Worm (Caenorhabditis elegans) whole organism, L4 larva: ENCODE data around the gene C18D11.10.

Experiments used
- F37D6.2 ChIP-seq: sonication (generic microtip); optimal IDR thresholded peaks from 2 replicates; lab custom pipeline; 2016; ENCODE audit warnings: mild to moderate bottlenecking, missing genetic modification characterization, missing compliant biosample characterization
- F44E2.7 ChIP-seq: fragments of 200-800 bp; sonication (Bioruptor generic); IDR thresholded peaks from 2 replicates; pipeline ENCODE4 v2.1.2; 2022; ENCODE audit warnings: missing genetic modification characterization, missing compliant biosample characterization
- R02D3.7 ChIP-seq: fragments of 150-350 bp; sonication (generic microtip); optimal IDR thresholded peaks from 3 replicates; lab custom pipeline; 2014; ENCODE audit warnings: missing biosample characterization, missing genetic modification characterization
- T26A8.4 ChIP-seq: fragments of 200-800 bp; sonication (Bioruptor generic); IDR thresholded peaks from 2 replicates; pipeline ENCODE4 v1.3.6; 2022; ENCODE audit warnings: missing genetic modification characterization, missing compliant biosample characterization
- Y48G9A.11 ChIP-seq: fragments of 200-800 bp; sonication (Bioruptor generic); IDR thresholded peaks from 2 replicates; pipeline ENCODE4 v1.3.6; 2022; ENCODE audit warnings: missing genetic modification reagents, missing genetic modification characterization, missing compliant biosample characterization
- Y5F2A.4 ChIP-seq: fragments of 200-800 bp; sonication (Bioruptor generic); optimal IDR thresholded peaks from 2 replicates; lab custom pipeline; 2018; ENCODE audit warnings: mild to moderate bottlenecking, missing genetic modification characterization, missing compliant biosample characterization
- ZK337.2 ChIP-seq: fragments of 200-800 bp; sonication (Bioruptor generic); IDR thresholded peaks from 2 replicates; pipeline ENCODE4 v1.3.6; 2022; ENCODE audit warnings: missing genetic modification reagents, missing genetic modification characterization, missing compliant biosample characterization
- aha-1 ChIP-seq: fragments of 150-350 bp; peaks from one replicate; lab custom pipeline; 2014; ENCODE audit warnings: missing biosample characterization, missing genetic modification characterization
- ceh-20 ChIP-seq: fragments of 200-800 bp; sonication (Bioruptor generic); IDR thresholded peaks from 2 replicates; pipeline ENCODE4 v1.3.6; 2022; ENCODE audit warnings: missing genetic modification reagents, missing genetic modification characterization, missing compliant biosample characterization
- ceh-44 ChIP-seq: fragments of 200-800 bp; sonication (Bioruptor generic); IDR thresholded peaks from 2 replicates; pipeline ENCODE4 v1.3.6; 2022; ENCODE audit warnings: missing genetic modification reagents, missing genetic modification characterization, missing compliant biosample characterization
- cey-2 ChIP-seq: sonication (generic microtip); optimal IDR thresholded peaks from 3 replicates; lab custom pipeline; 2017; ENCODE audit warnings: missing genetic modification characterization, mild to moderate bottlenecking, missing compliant biosample characterization, antibody characterized with exemption, borderline replicate concordance; ENCODE audit not compliant: insufficient read depth
- ctbp-1 ChIP-seq: fragments of 200-800 bp; sonication (Bioruptor generic); IDR thresholded peaks from 2 replicates; pipeline ENCODE4 v1.3.6; 2022; ENCODE audit warnings: missing genetic modification reagents, missing genetic modification characterization, missing compliant biosample characterization
- daf-12 ChIP-seq: fragments of 150-350 bp; optimal IDR thresholded peaks from 2 replicates; lab custom pipeline; 2014; ENCODE audit warnings: missing biosample characterization, missing genetic modification reagents, missing genetic modification characterization
- daf-16 ChIP-seq, 3 experiments: sonication (generic microtip); optimal IDR thresholded peaks; 2 replicates each; lab custom pipeline; 2016 to 2017; ENCODE audit warnings: missing genetic modification characterization in 3 of 3, missing genetic modification reagents in 3 of 3, mild to moderate bottlenecking in 2 of 3, missing compliant biosample characterization in 2 of 3, missing biosample characterization in 1 of 3, moderate library complexity in 1 of 3
- daf-19 ChIP-seq: fragments of 200-800 bp; sonication (Bioruptor generic); conservative IDR thresholded peaks from 2 replicates; pipeline ENCODE4 v1.3.6; 2022; ENCODE audit warnings: missing genetic modification characterization, missing compliant biosample characterization
- daf-8 ChIP-seq: fragments of 200-800 bp; sonication (Bioruptor generic); IDR thresholded peaks from 2 replicates; pipeline ENCODE4 v1.3.6; 2022; ENCODE audit warnings: missing genetic modification characterization, missing compliant biosample characterization
- dmd-6 ChIP-seq: fragments of 200-800 bp; sonication (Bioruptor generic); IDR thresholded peaks from 2 replicates; pipeline ENCODE4 v1.3.6; 2022; ENCODE audit warnings: missing genetic modification reagents, missing genetic modification characterization, missing compliant biosample characterization
- dpl-1 ChIP-seq: fragments of 150-350 bp; optimal IDR thresholded peaks from 2 replicates; lab custom pipeline; 2014; ENCODE audit warnings: missing biosample characterization, missing genetic modification reagents, missing genetic modification characterization
- dve-1 ChIP-seq: sonication (generic microtip); optimal IDR thresholded peaks from 2 replicates; lab custom pipeline; 2017; ENCODE audit warnings: antibody characterized with exemption, mild to moderate bottlenecking, missing genetic modification characterization, missing compliant biosample characterization; ENCODE audit not compliant: insufficient read depth
- gei-8 ChIP-seq: fragments of 200-800 bp; sonication (Bioruptor generic); optimal IDR thresholded peaks from 2 replicates; lab custom pipeline; 2018; ENCODE audit warnings: mild to moderate bottlenecking, missing genetic modification characterization, missing compliant biosample characterization
- hlh-11 ChIP-seq: fragments of 200-800 bp; sonication (Bioruptor generic); optimal IDR thresholded peaks from 2 replicates; lab custom pipeline; 2018; ENCODE audit warnings: mild to moderate bottlenecking, missing genetic modification characterization, missing compliant biosample characterization
- hlh-30 ChIP-seq: sonication (generic microtip); optimal IDR thresholded peaks from 2 replicates; lab custom pipeline; 2017; ENCODE audit warnings: antibody characterized with exemption, mild to moderate bottlenecking, missing genetic modification characterization, missing compliant biosample characterization; ENCODE audit not compliant: insufficient read depth
- hmg-1.1 ChIP-seq: fragments of 200-800 bp; sonication (Bioruptor generic); IDR thresholded peaks from 2 replicates; pipeline ENCODE4 v1.3.6; 2022; ENCODE audit warnings: missing genetic modification reagents, missing genetic modification characterization, missing compliant biosample characterization
- lin-38 ChIP-seq: fragments of 200-800 bp; sonication (Bioruptor generic); IDR thresholded peaks from 2 replicates; pipeline ENCODE4 v1.3.6; 2022; ENCODE audit warnings: missing genetic modification reagents, missing genetic modification characterization, missing compliant biosample characterization
- lsy-2 ChIP-seq, 2 experiments: fragments of 150-350 bp in 1 of 2; sonication (generic microtip) in 1 of 2; optimal IDR thresholded peaks; 2 replicates each; lab custom pipeline; 2014 to 2017; ENCODE audit warnings: missing biosample characterization in 2 of 2, missing genetic modification characterization in 2 of 2
- mdl-1 ChIP-seq, 2 experiments: fragments of 150-350 bp in 1 of 2; sonication (generic microtip) in 1 of 2; optimal IDR thresholded peaks; 2 replicates each; lab custom pipeline; 2014 to 2017; ENCODE audit warnings: missing biosample characterization in 2 of 2, missing genetic modification characterization in 2 of 2
- mep-1 ChIP-seq: fragments of 150-350 bp; sonication (generic microtip); optimal IDR thresholded peaks from 3 replicates; lab custom pipeline; 2014; ENCODE audit warnings: missing biosample characterization, missing genetic modification characterization
- mes-2 ChIP-seq: sonication (generic microtip); optimal IDR thresholded peaks from 2 replicates; lab custom pipeline; 2016; ENCODE audit warnings: missing genotype, mild to moderate bottlenecking, missing genetic modification characterization, missing compliant biosample characterization; ENCODE audit not compliant: poor library complexity, severe bottlenecking
- mxl-3 ChIP-seq: fragments of 200-800 bp; sonication (Bioruptor generic); optimal IDR thresholded peaks from 2 replicates; lab custom pipeline; 2018; ENCODE audit warnings: mild to moderate bottlenecking, missing genetic modification characterization, missing compliant biosample characterization
- nhr-11 ChIP-seq: fragments of 150-350 bp; optimal IDR thresholded peaks from 2 replicates; lab custom pipeline; 2014; ENCODE audit warnings: missing biosample characterization, missing genetic modification characterization
- nhr-111 ChIP-seq: fragments of 200-800 bp; sonication (Bioruptor generic); optimal IDR thresholded peaks from 2 replicates; lab custom pipeline; 2018; ENCODE audit warnings: mild to moderate bottlenecking, missing genetic modification characterization, missing compliant biosample characterization
- nhr-25 ChIP-seq: sonication (generic microtip); optimal IDR thresholded peaks from 2 replicates; lab custom pipeline; 2017; ENCODE audit warnings: missing genetic modification characterization, mild to moderate bottlenecking, missing compliant biosample characterization, antibody characterized with exemption, moderate library complexity, borderline replicate concordance; ENCODE audit not compliant: insufficient read depth
- nhr-28 ChIP-seq: fragments of 150-350 bp; optimal IDR thresholded peaks from 2 replicates; lab custom pipeline; 2014; ENCODE audit warnings: missing biosample characterization, missing genetic modification characterization
- nhr-41 ChIP-seq: fragments of 200-800 bp; sonication (Bioruptor generic); IDR thresholded peaks from 2 replicates; pipeline ENCODE4 v1.3.6; 2022; ENCODE audit warnings: missing genetic modification reagents, missing genetic modification characterization, missing compliant biosample characterization
- nhr-48 ChIP-seq: sonication (generic microtip); optimal IDR thresholded peaks from 2 replicates; lab custom pipeline; 2016; ENCODE audit warnings: mild to moderate bottlenecking, missing genetic modification characterization, missing compliant biosample characterization
- nhr-6 ChIP-seq: fragments of 150-350 bp; optimal IDR thresholded peaks from 2 replicates; lab custom pipeline; 2014; ENCODE audit warnings: missing biosample characterization, missing genetic modification characterization
- nhr-76 ChIP-seq: fragments of 150-350 bp; optimal IDR thresholded peaks from 2 replicates; lab custom pipeline; 2014; ENCODE audit warnings: missing biosample characterization, missing genetic modification characterization
- pha-4 ChIP-seq, 2 experiments: fragments of 150-350 bp in 1 of 2; fragments of 200-800 bp in 1 of 2; sonication (Bioruptor generic) in 1 of 2; IDR thresholded peaks in 1 of 2; optimal IDR thresholded peaks in 1 of 2; 2 replicates each; pipeline versions ENCODE4 v1.3.6 to Lab custom; 2014 to 2022; ENCODE audit warnings: missing genetic modification characterization in 2 of 2, missing genetic modification reagents in 2 of 2, missing biosample characterization in 1 of 2, missing compliant biosample characterization in 1 of 2
- pqm-1 ChIP-seq: sonication (generic microtip); optimal IDR thresholded peaks from 2 replicates; lab custom pipeline; 2017; ENCODE audit warnings: missing biosample characterization, missing genetic modification characterization
- saeg-2 ChIP-seq: fragments of 200-800 bp; sonication (Bioruptor generic); IDR thresholded peaks from 2 replicates; pipeline ENCODE4 v1.3.6; 2022; ENCODE audit warnings: missing genetic modification reagents, missing genetic modification characterization, missing compliant biosample characterization
- sdz-12 ChIP-seq: fragments of 200-800 bp; sonication (Bioruptor generic); optimal IDR thresholded peaks from 2 replicates; lab custom pipeline; 2018; ENCODE audit warnings: mild to moderate bottlenecking, missing genetic modification characterization, missing compliant biosample characterization
- spr-1 ChIP-seq: sonication (generic microtip); optimal IDR thresholded peaks from 2 replicates; lab custom pipeline; 2016; ENCODE audit warnings: mild to moderate bottlenecking, missing genetic modification characterization, missing compliant biosample characterization
- spr-3 ChIP-seq: fragments of 200-800 bp; sonication (Bioruptor generic); optimal IDR thresholded peaks from 2 replicates; lab custom pipeline; 2018; ENCODE audit warnings: mild to moderate bottlenecking, missing genetic modification characterization, missing compliant biosample characterization
- tag-97 ChIP-seq: fragments of 200-800 bp; sonication (Bioruptor generic); IDR thresholded peaks from 2 replicates; pipeline ENCODE4 v1.3.6; 2022; ENCODE audit warnings: missing genetic modification characterization, missing compliant biosample characterization
- unc-39 ChIP-seq: sonication (generic microtip); optimal IDR thresholded peaks from 2 replicates; lab custom pipeline; 2017; ENCODE audit warnings: missing biosample characterization, missing genetic modification characterization
- unc-62 ChIP-seq, 3 experiments: fragments of 150-350 bp in 1 of 3; sonication (generic microtip); optimal IDR thresholded peaks in 2 of 3; peaks in 1 of 3; 1 replicate in 1 of 3; 2 replicates in 2 of 3; lab custom pipeline; 2014 to 2017; ENCODE audit warnings: missing biosample characterization in 3 of 3, missing genetic modification characterization in 3 of 3, missing genetic modification reagents in 3 of 3, missing genotype in 1 of 3
- zip-2 ChIP-seq: fragments of 150-350 bp; optimal IDR thresholded peaks from 2 replicates; lab custom pipeline; 2014; ENCODE audit warnings: missing biosample characterization, missing genetic modification characterization
- ztf-11 ChIP-seq: fragments of 150-350 bp; optimal IDR thresholded peaks from 2 replicates; lab custom pipeline; 2014; ENCODE audit warnings: missing biosample characterization, missing genetic modification characterization
- ztf-7 ChIP-seq: fragments of 150-350 bp; optimal IDR thresholded peaks from 2 replicates; lab custom pipeline; 2014; ENCODE audit warnings: missing biosample characterization, missing genetic modification characterization

Gene C18D11.10

ce11 chrIII:11847658-11848202 is 40.2 kb downstream of the C18D11.10 start, which contains the start of gene mif-1:
Gene mif-1, plus strand, starts transcription at chrIII:11848152.
- TF ChIP-seq daf-16 (GFP tag; optimal IDR thresholded peaks at IDR 0.05; lab: Kevin White, UChicago), result no peak
- TF ChIP-seq daf-16 (tag; optimal IDR thresholded peaks at IDR 0.05; lab: Kevin White, UChicago), result peak; percentile 52
- TF ChIP-seq daf-12 (tag; lab: Kevin White, UChicago), result no peak
- no peak for TF ChIP-seq ztf-7 (tag; lab: Kevin White, UChicago)
- TF ChIP-seq gei-8 (GFP tag; lab: Kevin White, UChicago), result no peak
- TF ChIP-seq tag-97, result no peak
- peak; percentile 27 for TF ChIP-seq nhr-28 (tag; lab: Kevin White, UChicago)
- TF ChIP-seq unc-39 (tag; lab: Kevin White, UChicago), result no peak
- no peak for TF ChIP-seq nhr-76
- TF ChIP-seq F37D6.2, result no peak
- peak; percentile 51 for TF ChIP-seq dpl-1
- TF ChIP-seq nhr-111, result no peak
- TF ChIP-seq ctbp-1 (GFP tag; lab: Robert Waterston, UW), result no peak
- TF ChIP-seq mdl-1 (tag; optimal IDR thresholded peaks at IDR 0.05; lab: Kevin White, UChicago), result no peak
- TF ChIP-seq cey-2 (tag; lab: Kevin White, UChicago), result no peak
- TF ChIP-seq nhr-48 (tag; lab: Kevin White, UChicago), result no peak
- TF ChIP-seq zip-2 (tag; lab: Kevin White, UChicago), result no peak
- peak; percentile 26 for TF ChIP-seq mep-1
- TF ChIP-seq lin-38 (GFP tag; lab: Robert Waterston, UW), result no peak; the same call in 1 of the 2 replicates
- no peak for TF ChIP-seq nhr-11 (tag; lab: Kevin White, UChicago)
- TF ChIP-seq hmg-1.1 (GFP tag; lab: Robert Waterston, UW), result no peak
- TF ChIP-seq ztf-11 (tag; lab: Kevin White, UChicago), result no peak
- TF ChIP-seq Y5F2A.4, result no peak
- TF ChIP-seq Y48G9A.11 (GFP tag; lab: Robert Waterston, UW), result no peak
- TF ChIP-seq sdz-12 (GFP tag; lab: Kevin White, UChicago), result no peak
- TF ChIP-seq unc-62 (GFP tag; optimal IDR thresholded peaks at IDR 0.05 in 1 of 2; lab: Kevin White, UChicago), result peak in 1 of 2 experiments; percentile 82
- TF ChIP-seq unc-62 (tag; optimal IDR thresholded peaks at IDR 0.05; lab: Kevin White, UChicago), result no peak
- TF ChIP-seq ceh-44 (GFP tag; lab: Robert Waterston, UW), result no peak
- TF ChIP-seq spr-3 (GFP tag; lab: Kevin White, UChicago), result no peak
- TF ChIP-seq daf-8 (GFP tag; lab: Robert Waterston, UW), result no peak
- TF ChIP-seq ZK337.2 (GFP tag; lab: Robert Waterston, UW), result no peak
- TF ChIP-seq dmd-6 (GFP tag; lab: Robert Waterston, UW), result peak; percentile 19; the same call in 1 of the 2 replicates
- no peak for TF ChIP-seq R02D3.7 (tag; lab: Kevin White, UChicago)
- no peak for TF ChIP-seq ceh-20 (GFP tag; lab: Robert Waterston, UW)
- TF ChIP-seq dve-1 (tag; lab: Kevin White, UChicago), result peak; percentile 20
- no peak for TF ChIP-seq daf-19 (GFP tag; lab: Robert Waterston, UW)
- TF ChIP-seq pqm-1, result no peak
- peak; percentile 54 to 98 for TF ChIP-seq lsy-2 (tag; optimal IDR thresholded peaks at IDR 0.05; lab: Kevin White, UChicago)
- no peak for TF ChIP-seq nhr-25 (tag; lab: Kevin White, UChicago)
- no peak for TF ChIP-seq saeg-2 (GFP tag; lab: Robert Waterston, UW)
- peak; percentile 89 for TF ChIP-seq hlh-30
- no peak for TF ChIP-seq pha-4 (GFP tag; IDR thresholded peaks at IDR 0.05; lab: Robert Waterston, UW)
- TF ChIP-seq pha-4 (tag; optimal IDR thresholded peaks at IDR 0.05; lab: Kevin White, UChicago), result no peak
- peak; percentile 64 for TF ChIP-seq aha-1 (tag; lab: Kevin White, UChicago)
- TF ChIP-seq hlh-11 (tag; lab: Kevin White, UChicago), result peak; percentile 35
- TF ChIP-seq F44E2.7 (GFP tag; lab: Robert Waterston, UW), result no peak
- TF ChIP-seq mxl-3 (GFP tag; lab: Kevin White, UChicago), result no peak
- no peak for TF ChIP-seq nhr-41 (GFP tag; lab: Robert Waterston, UW)
- TF ChIP-seq T26A8.4 (GFP tag; lab: Robert Waterston, UW), result no peak
- TF ChIP-seq mes-2 (tag; lab: Kevin White, UChicago), result peak; percentile 45
- TF ChIP-seq nhr-6 (tag; lab: Kevin White, UChicago), result no peak
- no peak for TF ChIP-seq spr-1
